Worm (Caenorhabditis elegans): Measurements from ENCODE around the gene sucl-1.

The sucl-1 gene

DNA sequence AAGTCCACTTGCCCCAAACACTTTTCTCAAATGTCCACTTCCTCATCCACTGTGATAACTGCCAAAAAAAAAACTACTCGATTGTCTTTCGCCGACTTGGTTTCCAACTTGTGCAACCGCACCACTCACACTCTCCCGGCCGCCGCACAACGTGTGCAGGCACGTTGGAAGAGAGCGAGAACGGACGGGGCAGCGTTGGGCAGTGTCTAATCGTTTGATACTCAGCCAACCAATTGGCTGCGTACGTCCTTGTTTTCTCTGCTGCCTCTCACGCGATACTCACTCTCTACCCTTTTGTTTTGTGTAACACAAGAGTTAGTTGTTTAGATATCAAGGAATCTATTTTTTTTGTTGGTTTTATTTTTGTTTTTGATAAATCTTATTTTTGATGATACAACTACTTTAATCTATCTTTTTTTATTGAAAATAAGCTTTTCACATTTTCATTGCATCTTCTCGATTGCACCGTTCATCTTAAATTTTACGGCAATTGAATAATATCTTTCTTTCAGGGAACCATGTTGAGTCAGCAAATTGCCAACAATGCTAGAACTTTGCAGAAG lies at the start of gene sucl-1 (continued):
- TF ChIP-seq unc-39 (tag; optimal IDR thresholded peaks at IDR 0.05) (no peak), ceh-28 (tag; optimal IDR thresholded peaks at IDR 0.05) (peak; percentile 21), unc-130 (GFP tag; optimal IDR thresholded peaks at IDR 0.05) (no peak), lin-1 (GFP tag; IDR thresholded peaks at IDR 0.05) (peak; percentile 83)

DNA sequence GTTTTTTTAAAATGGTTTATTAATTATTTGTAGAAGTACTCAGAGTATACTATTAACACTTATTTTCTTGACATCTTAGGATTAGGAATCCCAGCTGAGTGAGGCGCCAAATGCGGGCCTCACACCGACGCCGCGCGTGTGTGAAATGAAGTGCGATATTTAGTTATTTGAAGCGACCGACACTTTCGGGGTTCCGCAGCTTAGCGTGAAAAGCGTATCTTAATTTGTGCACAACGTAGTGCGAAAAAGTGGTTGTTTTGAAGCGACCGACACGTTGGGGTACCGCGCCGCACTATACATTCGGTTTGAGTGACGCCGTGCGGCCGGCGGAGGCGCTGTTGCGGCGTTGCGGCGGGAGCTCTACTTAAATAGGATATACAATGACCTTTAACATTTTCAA lies 48.9 kb upstream of the sucl-1 start:
- peak; percentile 14; the same call in 1 of the 2 replicates for TF ChIP-seq egl-43 (GFP tag; IDR thresholded peaks at IDR 0.05)
- TF ChIP-seq aha-1 (tag), result peak; percentile 28
- TF ChIP-seq saeg-2 (GFP tag; IDR thresholded peaks at IDR 0.05), result no peak
- TF ChIP-seq ztf-7 (tag; optimal IDR thresholded peaks at IDR 0.05), result no peak
- no peak for TF ChIP-seq aly-2 (tag; optimal IDR thresholded peaks at IDR 0.05)
- no peak for TF ChIP-seq hlh-30 (tag; optimal IDR thresholded peaks at IDR 0.05; ENCODE audit: insufficient read depth)

DNA sequence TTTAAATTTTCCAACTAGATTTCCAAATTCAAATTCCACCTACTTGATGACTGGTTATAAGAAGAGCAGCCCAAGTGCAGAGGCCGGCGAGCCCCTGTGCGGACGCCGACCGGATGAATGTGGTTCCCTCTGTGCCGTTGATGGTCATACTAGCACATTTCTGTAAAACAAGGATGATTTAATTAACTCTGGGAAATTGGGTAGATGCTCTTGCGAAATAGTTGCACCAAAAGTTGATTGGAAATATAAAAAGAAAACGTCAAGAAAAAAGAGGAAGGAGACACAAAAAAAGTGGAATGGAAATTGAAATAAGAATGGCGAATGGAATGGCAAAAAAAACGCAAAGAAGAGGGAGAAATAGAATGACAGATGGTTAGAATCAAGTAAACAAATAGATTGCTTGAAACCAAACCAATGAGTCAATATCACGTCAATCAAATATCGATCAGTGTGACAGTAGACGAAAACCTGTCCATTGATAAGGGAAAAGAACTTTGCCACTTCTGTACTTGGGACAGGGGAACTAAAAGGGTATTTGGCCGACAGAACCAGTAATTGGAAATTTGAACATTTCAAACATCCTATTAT lies 47.0 kb upstream of the sucl-1 start, which contains the start of gene tmem-184:
TSS of gene tmem-184 (minus strand) at position 164 of the 588 bp plus-strand sequence.
- TF ChIP-seq pqm-1 (tag; optimal IDR thresholded peaks at IDR 0.05), result peak; percentile 9
- no peak for TF ChIP-seq lin-29 (GFP tag; IDR thresholded peaks at IDR 0.05)
- TF ChIP-seq nhr-111 (GFP tag; optimal IDR thresholded peaks at IDR 0.05), result no peak
- no peak for TF ChIP-seq fkh-10 (GFP tag; optimal IDR thresholded peaks at IDR 0.05)
- TF ChIP-seq nhr-41 (GFP tag; IDR thresholded peaks at IDR 0.05), result no peak
- peak; percentile 36 for TF ChIP-seq nhr-102 (tag; optimal IDR thresholded peaks at IDR 0.05)
- no peak for TF ChIP-seq lim-7 (GFP tag; IDR thresholded peaks at IDR 0.05)
- TF ChIP-seq egl-43 (GFP tag; IDR thresholded peaks at IDR 0.05), result no peak
- TF ChIP-seq F49E8.2 (tag; optimal IDR thresholded peaks at IDR 0.05; ENCODE audit: borderline replicate concordance), result no peak
- TF ChIP-seq madf-9 (GFP tag; conservative IDR thresholded peaks at IDR 0.05), result no peak
- no peak for TF ChIP-seq ces-1 (GFP tag; optimal IDR thresholded peaks at IDR 0.05)
- TF ChIP-seq snpc-4 (tag; optimal IDR thresholded peaks at IDR 0.05), result no peak
- TF ChIP-seq fos-1 (tag; optimal IDR thresholded peaks at IDR 0.05), result no peak
- TF ChIP-seq mdl-1 (tag; optimal IDR thresholded peaks at IDR 0.05), result peak in 1 of 2 experiments; percentile 24
- no peak for TF ChIP-seq zip-11 (GFP tag; IDR thresholded peaks at IDR 0.05)
- TF ChIP-seq F26F4.8 (GFP tag; conservative IDR thresholded peaks at IDR 0.05), result no peak
- no peak for TF ChIP-seq ztf-7 (tag; optimal IDR thresholded peaks at IDR 0.05)
- TF ChIP-seq madf-5 (GFP tag; IDR thresholded peaks at IDR 0.05), result no peak
- TF ChIP-seq nhr-11 (tag; optimal IDR thresholded peaks at IDR 0.05), result no peak
- TF ChIP-seq R02D3.7 (tag; optimal IDR thresholded peaks at IDR 0.05), result no peak
- TF ChIP-seq lin-15B (tag; optimal IDR thresholded peaks at IDR 0.05), result no peak
- no peak for TF ChIP-seq nhr-10 (tag; optimal IDR thresholded peaks at IDR 0.05)
- TF ChIP-seq jun-1 (tag; optimal IDR thresholded peaks at IDR 0.05), result no peak
- TF ChIP-seq mep-1 (tag; optimal IDR thresholded peaks at IDR 0.05), result peak; percentile 43
- peak; percentile 9 for TF ChIP-seq lin-13 (GFP tag; optimal IDR thresholded peaks at IDR 0.05)
- no peak for TF ChIP-seq zfp-2 (tag; optimal IDR thresholded peaks at IDR 0.05)
- no peak for TF ChIP-seq F44E2.7 (GFP tag; IDR thresholded peaks at IDR 0.05)
- no peak for TF ChIP-seq ceh-44 (GFP tag; IDR thresholded peaks at IDR 0.05)
- TF ChIP-seq mdt-29 (GFP tag; IDR thresholded peaks at IDR 0.05), result no peak
- TF ChIP-seq dve-1 (tag; optimal IDR thresholded peaks at IDR 0.05; ENCODE audit: insufficient read depth), result peak; percentile 75
- no peak for TF ChIP-seq unc-39 (tag; optimal IDR thresholded peaks at IDR 0.05)
- TF ChIP-seq nhr-237 (tag; optimal IDR thresholded peaks at IDR 0.05), result no peak
- TF ChIP-seq daf-16 (GFP tag; optimal IDR thresholded peaks at IDR 0.05), result peak in 1 of 2 experiments; percentile 90
- TF ChIP-seq daf-16 (tag; optimal IDR thresholded peaks at IDR 0.05), result peak; percentile 94
- TF ChIP-seq lir-3 (tag; optimal IDR thresholded peaks at IDR 0.05), result no peak
- TF ChIP-seq rbr-2 (tag; optimal IDR thresholded peaks at IDR 0.05), result no peak
- TF ChIP-seq aha-1 (tag), result peak; percentile 91
- no peak for TF ChIP-seq saeg-2 (GFP tag; IDR thresholded peaks at IDR 0.05)
- no peak for TF ChIP-seq nhr-25 (tag; optimal IDR thresholded peaks at IDR 0.05; ENCODE audit: borderline replicate concordance, insufficient read depth)
- no peak for TF ChIP-seq lin-39 (tag; optimal IDR thresholded peaks at IDR 0.05)
- TF ChIP-seq aly-2 (tag; optimal IDR thresholded peaks at IDR 0.05), result no peak
- no peak for TF ChIP-seq zip-2 (tag; optimal IDR thresholded peaks at IDR 0.05)
- TF ChIP-seq vab-7 (GFP tag; IDR thresholded peaks at IDR 0.05), result 0 out of 2 replicates have a peak, but pooled peaks have one; percentile 11
